Fruit fly (Drosophila melanogaster): ENCODE measurements around the gene FoxL1.
A peak's percentile ranks its signal among the peaks of the same experiment; 100 is the strongest.

Gene FoxL1

dm6 chr3L:4035499-4035898 lies 16.8 kb downstream of the FoxL1 start, which contains the start of gene Gr64f:
Gene Gr64f (plus strand): TSS chr3L:4035799.
- TF ChIP-seq Gug (GFP tag; IDR thresholded peaks at IDR 0.05) (no peak), Hr38 (GFP tag; optimal IDR thresholded peaks at IDR 0.05) (no peak), CG34406 (GFP tag; optimal IDR thresholded peaks at IDR 0.05) (no peak), CG16779 (tag; optimal IDR thresholded peaks at IDR 0.05) (no peak), CG11902 (GFP tag; optimal IDR thresholded peaks at IDR 0.05) (no peak), Ets21C (GFP tag; optimal IDR thresholded peaks at IDR 0.05) (no peak), salr (GFP tag; optimal IDR thresholded peaks at IDR 0.05) (no peak), CG15336 (GFP tag; IDR thresholded peaks at IDR 0.05) (no peak), achi (GFP tag; optimal IDR thresholded peaks at IDR 0.05) (no peak), CG11294 (GFP tag; IDR thresholded peaks at IDR 0.05) (no peak), CG10669 (GFP tag; optimal IDR thresholded peaks at IDR 0.05) (no peak), Eip78C (GFP tag) (no peak), CG6276 (GFP tag; optimal IDR thresholded peaks at IDR 0.05) (no peak), esn (GFP tag; optimal IDR thresholded peaks at IDR 0.05) (no peak), CG3919 (GFP tag; optimal IDR thresholded peaks at IDR 0.05) (no peak)

- TF ChIP-seq CG6163 (GFP tag; IDR thresholded peaks at IDR 0.05) (peak; percentile 83), dac (GFP tag; optimal IDR thresholded peaks at IDR 0.05) (no peak), Lpt (GFP tag; optimal IDR thresholded peaks at IDR 0.05) (peak; percentile 48), cyc (GFP tag; optimal IDR thresholded peaks at IDR 0.05) (peak; percentile 53), lz (GFP tag; optimal IDR thresholded peaks at IDR 0.05) (no peak), Eip78C (GFP tag) (no peak), Eip75B (GFP tag; optimal IDR thresholded peaks at IDR 0.05) (no peak), CG6854 (GFP tag; optimal IDR thresholded peaks at IDR 0.05) (no peak), Smox (GFP tag; optimal IDR thresholded peaks at IDR 0.05) (no peak), CG11294 (GFP tag; IDR thresholded peaks at IDR 0.05) (peak; percentile 46; the same call in 1 of the 2 replicates), Ets96B (tag; optimal IDR thresholded peaks at IDR 0.05) (no peak), CG6792 (GFP tag; optimal IDR thresholded peaks at IDR 0.05) (no peak), eg (GFP tag; IDR thresholded peaks at IDR 0.05) (peak; percentile 79), Hr38 (GFP tag; optimal IDR thresholded peaks at IDR 0.05) (no peak), CG4318 (GFP tag; optimal IDR thresholded peaks at IDR 0.05) (peak; percentile 41), CG11902 (GFP tag; optimal IDR thresholded peaks at IDR 0.05) (peak; percentile 71), CG3919 (GFP tag; optimal IDR thresholded peaks at IDR 0.05) (no peak), salr (GFP tag; optimal IDR thresholded peaks at IDR 0.05) (no peak), CG15336 (GFP tag; IDR thresholded peaks at IDR 0.05) (peak; percentile 51), CG10631 (GFP tag; optimal IDR thresholded peaks at IDR 0.05) (peak; percentile 80), vri (GFP tag; optimal IDR thresholded peaks at IDR 0.05) (no peak), esn (GFP tag; optimal IDR thresholded peaks at IDR 0.05) (no peak), acj6 (GFP tag; optimal IDR thresholded peaks at IDR 0.05) (peak; percentile 69), Hr4 (GFP tag; optimal IDR thresholded peaks at IDR 0.05) (no peak), Blimp-1 (GFP tag; optimal IDR thresholded peaks at IDR 0.05) (no peak), Sox14 (GFP tag; optimal IDR thresholded peaks at IDR 0.05) (peak; percentile 50), CG31627 (GFP tag; optimal IDR thresholded peaks at IDR 0.05) (peak; percentile 55), CG7368 (GFP tag; optimal IDR thresholded peaks at IDR 0.05) (no peak), spab (GFP tag; optimal IDR thresholded peaks at IDR 0.05) (no peak), Ets21C (GFP tag; optimal IDR thresholded peaks at IDR 0.05) (no peak), OdsH (GFP tag; optimal IDR thresholded peaks at IDR 0.05) (no peak), CG6276 (GFP tag; optimal IDR thresholded peaks at IDR 0.05) (no peak), CG32006 (GFP tag; optimal IDR thresholded peaks at IDR 0.05) (peak; percentile 66), topi (GFP tag; optimal IDR thresholded peaks at IDR 0.05) (no peak), dsx (GFP tag; optimal IDR thresholded peaks at IDR 0.05; ENCODE audit: poor library complexity, severe bottlenecking) (no peak), Met (GFP tag; optimal IDR thresholded peaks at IDR 0.05) (no peak), Hr39 (GFP tag; optimal IDR thresholded peaks at IDR 0.05) (no peak), CG11762 (GFP tag; optimal IDR thresholded peaks at IDR 0.05; ENCODE audit: insufficient read depth) (peak; percentile 4), fd59A (GFP tag; optimal IDR thresholded peaks at IDR 0.05) (peak; percentile 11), Sox102F (GFP tag; optimal IDR thresholded peaks at IDR 0.05) (no peak), achi (GFP tag; optimal IDR thresholded peaks at IDR 0.05) (peak; percentile 70), CG6808 (GFP tag; optimal IDR thresholded peaks at IDR 0.05) (no peak), CG34406 (GFP tag; optimal IDR thresholded peaks at IDR 0.05) (no peak), Gug (GFP tag; IDR thresholded peaks at IDR 0.05) (peak; percentile 72), CG1621 (tag; optimal IDR thresholded peaks at IDR 0.05) (no peak)
Measured at dm6 chr3L:4040247-4040925, 21.7 kb downstream of the FoxL1 start, which contains the start of the genes CG11593 and Rcd5. Gene CG11593 (minus strand): TSS chr3L:4040482. Gene Rcd5 (plus strand): TSS chr3L:4040529.

Data from whole organism, prepupa.